Worm (Caenorhabditis elegans): ENCODE data around the gene selt-1.2.

DNA sequence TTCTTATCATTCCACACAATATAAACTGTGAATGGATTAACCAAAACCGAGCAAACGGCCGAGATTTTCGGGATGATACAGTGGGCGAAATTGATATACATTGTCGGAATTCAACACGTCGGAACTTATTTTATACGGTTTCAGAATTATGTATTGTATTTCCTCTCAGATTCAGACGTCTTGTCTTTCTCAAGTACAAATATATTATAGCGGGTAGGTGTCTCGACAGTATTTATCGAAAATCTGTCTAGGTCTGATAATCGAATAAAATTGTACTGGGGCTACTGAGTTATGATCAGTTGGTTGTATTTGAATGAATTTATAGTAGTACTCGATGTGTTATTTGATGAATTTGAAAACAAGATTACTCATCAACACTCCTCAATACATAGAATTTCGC, 3.5 kb downstream of the selt-1.2 start, which contains the start of gene srj-22:
- TF ChIP-seq ama-1 (optimal IDR thresholded peaks at IDR 0.05), result no peak
- TF ChIP-seq hmbx-1 (tag; optimal IDR thresholded peaks at IDR 0.05), result no peak
- no peak for TF ChIP-seq hmg-4 (GFP tag; optimal IDR thresholded peaks at IDR 0.05)
- TF ChIP-seq ceh-13 (GFP tag; optimal IDR thresholded peaks at IDR 0.05), result no peak
- TF ChIP-seq F13C5.2 (tag; optimal IDR thresholded peaks at IDR 0.05), result no peak
